Fruit fly (Drosophila melanogaster) whole organism, embryonic: ENCODE data around the gene Plap.

Experiments used
- CG10209 ChIP-seq: fragments of 200-800 bp; sonication (Bioruptor generic); optimal IDR thresholded peaks from 3 replicates; lab custom pipeline; 2017; ENCODE audit warnings: missing biosample characterization, mild to moderate bottlenecking, missing genetic modification characterization, missing genetic modification reagents
- CG1024 ChIP-seq: fragments of 200-800 bp; sonication (Bioruptor generic); IDR thresholded peaks from 2 replicates; pipeline ENCODE4 v1.3.6; 2022; ENCODE audit warnings: missing biosample characterization, missing genetic modification characterization
- CG10565 ChIP-seq: fragments of 200-800 bp; sonication (Bioruptor generic); optimal IDR thresholded peaks from 3 replicates; lab custom pipeline; 2016; ENCODE audit warnings: missing biosample characterization, mild to moderate bottlenecking, missing genetic modification characterization
- CG11560 ChIP-seq: fragments of 200-800 bp; sonication (Bioruptor generic); IDR thresholded peaks from 3 replicates; pipeline ENCODE4 v1.3.6; 2022; ENCODE audit warnings: missing biosample characterization, missing genetic modification characterization
- CG12942 ChIP-seq: fragments of 200-800 bp; sonication (Bioruptor generic); optimal IDR thresholded peaks from 3 replicates; lab custom pipeline; 2016; ENCODE audit warnings: missing biosample characterization, missing genetic modification characterization
- CG14014 ChIP-seq: fragments of 200-800 bp; sonication (Bioruptor generic); IDR thresholded peaks from 2 replicates; pipeline ENCODE4 v1.3.6; 2022; ENCODE audit warnings: missing biosample characterization, missing genetic modification characterization
- CG14860 ChIP-seq: fragments of 200-800 bp; sonication (Bioruptor generic); IDR thresholded peaks from 3 replicates; pipeline ENCODE4 v1.3.6; 2022; ENCODE audit warnings: missing biosample characterization, missing genetic modification characterization; ENCODE audit not compliant: partially characterized antibody
- CG15696 ChIP-seq: fragments of 200-800 bp; sonication (Bioruptor generic); optimal IDR thresholded peaks from 2 replicates; lab custom pipeline; 2019; ENCODE audit warnings: missing biosample characterization, mild to moderate bottlenecking, missing genetic modification characterization, moderate library complexity
- CG2202 ChIP-seq: fragments of 200-800 bp; sonication (Bioruptor generic); optimal IDR thresholded peaks from 2 replicates; lab custom pipeline; 2018; ENCODE audit warnings: missing biosample characterization, mild to moderate bottlenecking, missing genetic modification characterization
- CG31365 ChIP-seq: fragments of 200-800 bp; sonication (Bioruptor generic); optimal IDR thresholded peaks from 2 replicates; lab custom pipeline; 2018; ENCODE audit warnings: missing biosample characterization, mild to moderate bottlenecking, missing genetic modification characterization
- CG32532 ChIP-seq: fragments of 200-800 bp; sonication (Bioruptor generic); IDR thresholded peaks from 2 replicates; pipeline ENCODE4 v1.3.6; 2022; ENCODE audit warnings: missing biosample characterization, missing genetic modification characterization
- CG33557 ChIP-seq: fragments of 200-800 bp; sonication (Bioruptor generic); optimal IDR thresholded peaks from 2 replicates; lab custom pipeline; 2019; ENCODE audit warnings: missing biosample characterization, mild to moderate bottlenecking, missing genetic modification characterization, moderate library complexity
- CG34224 ChIP-seq: fragments of 200-800 bp; sonication (Bioruptor generic); IDR thresholded peaks from 3 replicates; pipeline ENCODE4 v1.3.6; 2022; ENCODE audit warnings: missing biosample characterization, missing genetic modification characterization; ENCODE audit not compliant: partially characterized antibody
- CG34376 ChIP-seq: fragments of 200-800 bp; sonication (Bioruptor generic); optimal IDR thresholded peaks from 2 replicates; lab custom pipeline; 2018; ENCODE audit warnings: missing biosample characterization, mild to moderate bottlenecking, missing genetic modification characterization
- CG43689 ChIP-seq: fragments of 200-800 bp; sonication (Bioruptor generic); IDR thresholded peaks from 2 replicates; pipeline ENCODE4 v1.3.6; 2022; ENCODE audit warnings: missing biosample characterization, missing genetic modification characterization
- CG5953 ChIP-seq: fragments of 200-800 bp; sonication (Bioruptor generic); IDR thresholded peaks from 2 replicates; pipeline ENCODE4 v1.3.6; 2022; ENCODE audit warnings: missing biosample characterization, missing genetic modification characterization
- CG7372 ChIP-seq: fragments of 200-800 bp; sonication (Bioruptor generic); IDR thresholded peaks from 2 replicates; pipeline ENCODE4 v1.3.6; 2022; ENCODE audit warnings: missing biosample characterization, missing genetic modification characterization
- CG9609 ChIP-seq: fragments of 200-800 bp; sonication (Bioruptor generic); optimal IDR thresholded peaks from 3 replicates; lab custom pipeline; 2016; ENCODE audit warnings: missing biosample characterization, missing genetic modification characterization
- Ets65A ChIP-seq: fragments of 200-800 bp; sonication (Bioruptor generic); peaks from one replicate; lab custom pipeline; 2016; ENCODE audit warnings: missing biosample characterization, missing genetic modification characterization
- Ets97D ChIP-seq: fragments of 200-800 bp; sonication (Bioruptor generic); optimal IDR thresholded peaks from 3 replicates; lab custom pipeline; 2016; ENCODE audit warnings: missing biosample characterization, missing genetic modification characterization
- Gsc ChIP-seq: fragments of 200-800 bp; sonication (Bioruptor generic); IDR thresholded peaks from 2 replicates; pipeline ENCODE4 v1.3.6; 2022; ENCODE audit warnings: missing biosample characterization, missing genetic modification characterization
- H15 ChIP-seq: fragments of 200-800 bp; sonication (Bioruptor generic); IDR thresholded peaks from 3 replicates; pipeline ENCODE4 v1.3.6; 2022; ENCODE audit warnings: missing biosample characterization, missing genetic modification characterization
- HLH3B ChIP-seq: fragments of 200-800 bp; sonication (Bioruptor generic); IDR thresholded peaks from 2 replicates; pipeline ENCODE4 v1.3.6; 2022; ENCODE audit warnings: missing biosample characterization, missing genetic modification characterization
- HLH54F ChIP-seq: fragments of 200-800 bp; sonication (Bioruptor generic); optimal IDR thresholded peaks from 3 replicates; lab custom pipeline; 2016; ENCODE audit warnings: missing biosample characterization, missing genetic modification characterization
- Ptx1 ChIP-seq: fragments of 200-800 bp; sonication (Bioruptor generic); IDR thresholded peaks from 2 replicates; pipeline ENCODE4 v1.3.6; 2022; ENCODE audit warnings: missing biosample characterization, missing genetic modification characterization
- ac ChIP-seq: fragments of 200-800 bp; sonication (Bioruptor generic); optimal IDR thresholded peaks from 3 replicates; lab custom pipeline; 2017; ENCODE audit warnings: missing biosample characterization, mild to moderate bottlenecking, missing genetic modification characterization
- ase ChIP-seq: fragments of 200-800 bp; sonication (Bioruptor generic); IDR thresholded peaks from 3 replicates; pipeline ENCODE4 v1.3.6; 2022; ENCODE audit warnings: missing biosample characterization, missing genetic modification characterization
- az2 ChIP-seq: fragments of 200-800 bp; sonication (Bioruptor generic); optimal IDR thresholded peaks from 3 replicates; lab custom pipeline; 2016; ENCODE audit warnings: missing biosample characterization, missing genetic modification characterization
- cato ChIP-seq: fragments of 200-800 bp; sonication (Bioruptor generic); optimal IDR thresholded peaks from 2 replicates; lab custom pipeline; 2016; ENCODE audit warnings: missing biosample characterization, missing genetic modification characterization, borderline replicate concordance
- chif ChIP-seq, 2 experiments: fragments of 200-800 bp; sonication (Bioruptor generic); optimal IDR thresholded peaks; 3 replicates each; lab custom pipeline; 2016; ENCODE audit warnings: missing biosample characterization in 2 of 2, missing genetic modification characterization in 2 of 2
- ci ChIP-seq: fragments of 200-800 bp; sonication (Bioruptor generic); IDR thresholded peaks from 3 replicates; pipeline ENCODE4 v1.3.6; 2022; ENCODE audit warnings: missing biosample characterization, missing genetic modification characterization
- corto ChIP-seq: fragments of 200-800 bp; sonication (Bioruptor generic); optimal IDR thresholded peaks from 2 replicates; lab custom pipeline; 2016; ENCODE audit warnings: missing biosample characterization, mild to moderate bottlenecking, missing genetic modification characterization, moderate library complexity
- dmrt11E ChIP-seq: fragments of 200-800 bp; sonication (Bioruptor generic); optimal IDR thresholded peaks from 3 replicates; lab custom pipeline; 2018; ENCODE audit warnings: missing biosample characterization, mild to moderate bottlenecking, missing genetic modification characterization, moderate library complexity
- dmrt99B ChIP-seq: fragments of 200-800 bp; sonication (Bioruptor generic); optimal IDR thresholded peaks from 2 replicates; lab custom pipeline; 2018; ENCODE audit warnings: missing biosample characterization, mild to moderate bottlenecking, missing genetic modification characterization, moderate library complexity
- ems ChIP-seq: fragments of 200-800 bp; sonication (Bioruptor generic); optimal IDR thresholded peaks from 3 replicates; lab custom pipeline; 2016; ENCODE audit warnings: missing biosample characterization, missing genetic modification characterization
- gce ChIP-seq: fragments of 200-800 bp; sonication (Bioruptor generic); IDR thresholded peaks from 3 replicates; pipeline ENCODE4 v1.3.6; 2022; ENCODE audit warnings: missing biosample characterization, missing genetic modification characterization
- inv ChIP-seq: fragments of 200-800 bp; sonication (Bioruptor generic); IDR thresholded peaks from 2 replicates; pipeline ENCODE4 v1.3.6; 2022; ENCODE audit warnings: missing biosample characterization, missing genetic modification characterization; ENCODE audit not compliant: partially characterized antibody
- jumu ChIP-seq: fragments of 200-800 bp; sonication (Bioruptor generic); optimal IDR thresholded peaks from 3 replicates; lab custom pipeline; 2016; ENCODE audit warnings: missing biosample characterization, missing genetic modification characterization
- kay ChIP-seq: fragments of 200-800 bp; sonication (Bioruptor generic); optimal IDR thresholded peaks from 2 replicates; lab custom pipeline; 2016; ENCODE audit warnings: missing biosample characterization, missing genetic modification characterization
- ken ChIP-seq: fragments of 200-800 bp; sonication (Bioruptor generic); IDR thresholded peaks from 3 replicates; pipeline ENCODE4 v1.3.6; 2022; ENCODE audit warnings: missing biosample characterization, missing genetic modification characterization
- mam ChIP-seq: fragments of 200-800 bp; sonication (Bioruptor generic); optimal IDR thresholded peaks from 3 replicates; lab custom pipeline; 2016; ENCODE audit warnings: missing biosample characterization, missing genetic modification characterization
- nmo ChIP-seq: fragments of 200-800 bp; sonication (Bioruptor generic); optimal IDR thresholded peaks from 2 replicates; lab custom pipeline; 2018; ENCODE audit warnings: missing biosample characterization, mild to moderate bottlenecking, missing genetic modification characterization, moderate library complexity
- p53 ChIP-seq: fragments of 200-800 bp; sonication (Bioruptor generic); optimal IDR thresholded peaks from 2 replicates; lab custom pipeline; 2016; ENCODE audit warnings: missing biosample characterization, missing genetic modification characterization
- pum ChIP-seq: fragments of 200-800 bp; sonication (Bioruptor generic); optimal IDR thresholded peaks from 2 replicates; lab custom pipeline; 2016; ENCODE audit warnings: missing biosample characterization, missing genetic modification characterization
- repo ChIP-seq: fragments of 200-800 bp; sonication (Bioruptor generic); optimal IDR thresholded peaks from 2 replicates; lab custom pipeline; 2016; ENCODE audit warnings: missing biosample characterization, missing genetic modification characterization
- sens-2 ChIP-seq: fragments of 200-800 bp; sonication (Bioruptor generic); IDR thresholded peaks from 2 replicates; pipeline ENCODE4 v1.3.6; 2022; ENCODE audit warnings: missing biosample characterization, missing genetic modification characterization
- sisA ChIP-seq: fragments of 200-800 bp; sonication (Bioruptor generic); IDR thresholded peaks from 2 replicates; pipeline ENCODE4 v1.3.6; 2022; ENCODE audit warnings: missing biosample characterization, missing genetic modification characterization
- tgo ChIP-seq: fragments of 200-800 bp; sonication (Bioruptor generic); IDR thresholded peaks from 3 replicates; pipeline ENCODE4 v1.3.6; 2022; ENCODE audit warnings: missing biosample characterization, missing genetic modification characterization
- vfl ChIP-seq: fragments of 200-800 bp; sonication (Bioruptor generic); optimal IDR thresholded peaks from 2 replicates; lab custom pipeline; 2016; ENCODE audit warnings: missing biosample characterization, missing genetic modification characterization

The Plap gene

DNA sequence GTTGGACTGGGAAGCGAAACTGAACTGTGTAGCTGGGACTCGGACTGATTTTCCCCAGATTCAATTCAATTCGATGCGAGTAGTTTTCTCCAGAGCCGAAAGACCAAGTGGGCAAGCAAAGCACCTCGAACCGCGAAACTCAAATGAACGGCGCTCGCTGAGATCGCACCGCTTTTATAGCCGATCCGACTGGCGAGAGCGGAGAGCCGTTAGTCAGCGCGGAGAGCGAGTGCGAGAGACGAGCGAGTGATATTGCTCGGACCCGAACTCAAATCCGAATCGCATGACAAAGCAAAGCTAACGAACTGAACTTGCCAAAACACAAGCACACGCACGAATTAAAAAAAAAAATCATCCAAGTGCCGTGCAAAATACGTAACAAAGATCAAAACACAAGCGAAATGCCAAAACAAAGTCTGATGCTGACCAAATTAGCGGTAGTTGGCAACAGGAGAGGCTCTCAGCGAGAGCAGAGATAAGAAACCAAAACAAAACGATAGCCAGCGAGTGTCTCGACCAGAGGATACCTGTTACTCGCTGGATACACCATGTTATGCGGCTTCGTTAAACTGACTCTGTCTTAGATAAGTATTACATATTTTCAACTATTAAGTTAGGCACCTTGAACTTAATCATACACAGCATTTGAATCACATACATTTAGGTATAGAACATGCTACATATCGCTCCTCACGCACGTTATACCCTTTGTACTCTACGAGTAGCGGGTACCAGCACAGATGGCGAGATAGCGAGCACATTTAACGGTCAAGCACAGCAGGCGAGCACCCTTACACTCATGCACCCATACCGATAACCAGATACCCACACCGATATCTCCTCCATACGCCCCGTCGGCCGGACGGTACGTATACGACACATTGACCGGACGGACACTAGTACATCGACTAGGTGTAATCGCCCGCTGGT, 51.0 kb downstream of the Plap start (continued):
- TF ChIP-seq inv (GFP tag; lab: Robert Waterston, UW), result no peak
- TF ChIP-seq CG11560 (tag; lab: Robert Waterston, UW), result peak; percentile 49
- TF ChIP-seq vfl (GFP tag; lab: Kevin White, UChicago), result peak; percentile 63
- TF ChIP-seq corto (GFP tag; lab: Kevin White, UChicago), result peak; percentile 87
- TF ChIP-seq chif (GFP tag; optimal IDR thresholded peaks at IDR 0.05; lab: Kevin White, UChicago), result peak in 1 of 2 experiments; percentile 65
- no peak for TF ChIP-seq gce (GFP tag; lab: Robert Waterston, UW)
- peak; percentile 87 for TF ChIP-seq CG14014 (GFP tag; lab: Robert Waterston, UW)
- TF ChIP-seq H15 (GFP tag; lab: Robert Waterston, UW), result peak; percentile 47; the same call in 2 of the 3 replicates
- peak; percentile 81 for TF ChIP-seq Ets65A (GFP tag; lab: Kevin White, UChicago)
- TF ChIP-seq mam (GFP tag; lab: Kevin White, UChicago), result peak; percentile 77
- TF ChIP-seq kay (GFP tag; lab: Kevin White, UChicago), result peak; percentile 61
- peak; percentile 19 for TF ChIP-seq dmrt11E (tag; lab: Kevin White, UChicago)
- no peak for TF ChIP-seq p53 (GFP tag; lab: Kevin White, UChicago)
- peak; percentile 55 for TF ChIP-seq CG34376
- TF ChIP-seq CG1024 (GFP tag; lab: Robert Waterston, UW), result peak; percentile 25; the same call in 1 of the 2 replicates
- peak; percentile 69 for TF ChIP-seq HLH3B
- TF ChIP-seq cato (GFP tag; lab: Kevin White, UChicago), result peak; percentile 24
- no peak for TF ChIP-seq CG15696 (tag; lab: Kevin White, UChicago)
- peak; percentile 83 for TF ChIP-seq CG32532 (GFP tag; lab: Robert Waterston, UW)
- TF ChIP-seq CG34224, result peak; percentile 50; the same call in 2 of the 3 replicates
- peak; percentile 69 for TF ChIP-seq HLH54F (GFP tag; lab: Kevin White, UChicago)
- TF ChIP-seq CG10565 (GFP tag; lab: Kevin White, UChicago), result no peak
- peak; percentile 44 for TF ChIP-seq Ets97D (GFP tag; lab: Kevin White, UChicago)
- peak; percentile 72 for TF ChIP-seq CG10209
- no peak for TF ChIP-seq CG31365 (tag; lab: Kevin White, UChicago)
- TF ChIP-seq Ptx1, result peak; percentile 84
- TF ChIP-seq jumu (GFP tag; lab: Kevin White, UChicago), result peak; percentile 77
- TF ChIP-seq dmrt99B (tag; lab: Kevin White, UChicago), result peak; percentile 70
- TF ChIP-seq repo, result peak; percentile 13
- TF ChIP-seq sisA (GFP tag; lab: Robert Waterston, UW), result peak; percentile 69
- peak; percentile 55; the same call in 1 of the 3 replicates for TF ChIP-seq ase (GFP tag; lab: Robert Waterston, UW)
- peak; percentile 82 for TF ChIP-seq tgo (GFP tag; lab: Robert Waterston, UW)
- TF ChIP-seq ems (GFP tag; lab: Kevin White, UChicago), result peak; percentile 59
- peak; percentile 62 for TF ChIP-seq az2 (GFP tag; lab: Kevin White, UChicago)
- no peak for TF ChIP-seq CG43689 (GFP tag; lab: Robert Waterston, UW)
- TF ChIP-seq ken, result peak; percentile 72; the same call in 2 of the 3 replicates
- peak; percentile 37 for TF ChIP-seq pum
- 0 out of 2 replicates have a peak, but pooled peaks have one; percentile 29 for TF ChIP-seq CG5953 (GFP tag; lab: Robert Waterston, UW)
- peak; percentile 65 for TF ChIP-seq CG7372
- TF ChIP-seq nmo (GFP tag; lab: Kevin White, UChicago), result peak; percentile 75
- 0 out of 2 replicates have a peak, but pooled peaks have one; percentile 6 for TF ChIP-seq sens-2 (GFP tag; lab: Robert Waterston, UW)
- no peak for TF ChIP-seq CG14860 (GFP tag; lab: Robert Waterston, UW)
- peak; percentile 71; the same call in 2 of the 3 replicates for TF ChIP-seq ci (GFP tag; lab: Robert Waterston, UW)
- TF ChIP-seq Gsc (GFP tag; lab: Robert Waterston, UW), result 0 out of 2 replicates have a peak, but pooled peaks have one; percentile 6
- no peak for TF ChIP-seq CG2202 (tag; lab: Kevin White, UChicago)
- TF ChIP-seq CG33557 (GFP tag; lab: Kevin White, UChicago), result no peak
- no peak for TF ChIP-seq ac (GFP tag; lab: Kevin White, UChicago)
- peak; percentile 70 for TF ChIP-seq CG12942 (GFP tag; lab: Kevin White, UChicago)
- TF ChIP-seq CG9609 (GFP tag; lab: Kevin White, UChicago), result peak; percentile 81
